Worm (Caenorhabditis elegans): Measurements from ENCODE around the gene Y38H6C.18.
A peak's percentile ranks its signal among the peaks of the same experiment; 100 is the strongest.

The Y38H6C.18 gene

DNA sequence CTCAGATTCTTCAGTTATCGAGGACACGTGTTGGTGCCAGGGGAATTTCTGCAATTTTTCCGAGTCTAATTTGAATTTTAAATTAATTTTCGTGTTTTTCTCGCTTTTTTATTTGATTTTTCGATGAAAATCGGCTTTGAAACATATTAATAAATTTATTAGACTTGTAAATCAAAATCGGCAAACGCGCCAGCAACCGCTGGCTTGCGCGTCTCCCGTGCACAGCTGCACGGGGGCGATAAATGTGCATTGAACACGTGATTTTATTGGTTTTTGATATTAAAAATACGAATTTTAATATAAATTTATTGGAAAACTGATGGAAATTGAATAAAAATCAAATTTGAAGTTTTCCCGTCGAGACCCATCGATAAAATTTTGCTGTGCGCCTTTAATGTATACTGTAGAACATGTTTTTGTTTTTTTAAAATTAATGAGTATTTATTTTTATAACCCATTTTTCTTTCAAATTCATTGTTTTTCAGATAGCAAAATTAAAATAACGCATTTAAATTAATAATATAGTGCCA is 33.6 kb upstream of the Y38H6C.18 start, which contains the start of gene F26F2.7 (continued):
- TF ChIP-seq Y105C5A.15 (GFP tag; IDR thresholded peaks at IDR 0.05) (no peak), ceh-32 (tag; optimal IDR thresholded peaks at IDR 0.05; ENCODE audit: poor library complexity) (no peak), tra-1 (GFP tag; IDR thresholded peaks at IDR 0.05) (no peak; the same call in 1 of the 2 replicates), fos-1 (tag; optimal IDR thresholded peaks at IDR 0.05) (no peak), arid-1 (GFP tag; conservative IDR thresholded peaks at IDR 0.05) (peak; percentile 64), dve-1 (tag; optimal IDR thresholded peaks at IDR 0.05; ENCODE audit: insufficient read depth) (peak; percentile 97), dmd-6 (GFP tag; IDR thresholded peaks at IDR 0.05) (peak; percentile 83), daf-16 (GFP tag; optimal IDR thresholded peaks at IDR 0.05) (peak; percentile 17 to 37), daf-16 (tag; optimal IDR thresholded peaks at IDR 0.05) (no peak), nhr-102 (tag; optimal IDR thresholded peaks at IDR 0.05) (peak; percentile 79), dpl-1 (GFP tag; optimal IDR thresholded peaks at IDR 0.05) (peak; percentile 79), gei-8 (GFP tag; optimal IDR thresholded peaks at IDR 0.05) (no peak), zag-1 (tag; optimal IDR thresholded peaks at IDR 0.05) (no peak), mes-2 (tag; optimal IDR thresholded peaks at IDR 0.05; ENCODE audit: poor library complexity, severe bottlenecking) (peak; percentile 88), ama-1 (optimal IDR thresholded peaks at IDR 0.05) (no peak), nhr-11 (tag; optimal IDR thresholded peaks at IDR 0.05) (peak; percentile 30), vab-7 (GFP tag; IDR thresholded peaks at IDR 0.05) (no peak), php-3 (GFP tag; IDR thresholded peaks at IDR 0.05) (peak; percentile 92; the same call in 1 of the 2 replicates), lin-29 (GFP tag; IDR thresholded peaks at IDR 0.05) (no peak), nhr-6 (tag; optimal IDR thresholded peaks at IDR 0.05) (peak; percentile 21), zfp-2 (tag; optimal IDR thresholded peaks at IDR 0.05) (no peak), hif-1 (tag; optimal IDR thresholded peaks at IDR 0.05) (peak in 1 of 2 experiments; percentile 66), pha-4 (GFP tag; IDR thresholded peaks at IDR 0.05) (peak; percentile 77), pha-4 (tag; optimal IDR thresholded peaks at IDR 0.05) (no peak), unc-130 (GFP tag; optimal IDR thresholded peaks at IDR 0.05) (peak; percentile 66), ceh-82 (tag; optimal IDR thresholded peaks at IDR 0.05) (no peak), F44E2.7 (GFP tag; IDR thresholded peaks at IDR 0.05) (0 out of 2 replicates have a peak, but pooled peaks have one; percentile 47), rbr-2 (tag; optimal IDR thresholded peaks at IDR 0.05) (peak; percentile 84), dmd-9 (GFP tag; IDR thresholded peaks at IDR 0.05) (peak; percentile 70; the same call in 1 of the 2 replicates), nhr-28 (tag; optimal IDR thresholded peaks at IDR 0.05) (peak; percentile 67), R02D3.7 (tag; optimal IDR thresholded peaks at IDR 0.05) (no peak), nhr-77 (tag; optimal IDR thresholded peaks at IDR 0.05) (peak; percentile 72), F10B5.3 (tag; optimal IDR thresholded peaks at IDR 0.05) (peak; percentile 68), Y48G9A.11 (GFP tag; IDR thresholded peaks at IDR 0.05) (no peak), F37D6.2 (tag; optimal IDR thresholded peaks at IDR 0.05) (peak; percentile 63), mxl-2 (GFP tag; conservative IDR thresholded peaks at IDR 0.05) (no peak), mdt-29 (GFP tag; IDR thresholded peaks at IDR 0.05) (peak; percentile 75; the same call in 1 of the 2 replicates), lin-15B (tag; optimal IDR thresholded peaks at IDR 0.05) (no peak), jun-1 (tag; optimal IDR thresholded peaks at IDR 0.05) (no peak), sdz-12 (GFP tag; optimal IDR thresholded peaks at IDR 0.05) (no peak), mep-1 (tag; optimal IDR thresholded peaks at IDR 0.05) (no peak), hlh-30 (tag; optimal IDR thresholded peaks at IDR 0.05; ENCODE audit: insufficient read depth) (peak; percentile 98), lim-7 (GFP tag; IDR thresholded peaks at IDR 0.05) (no peak), duxl-1 (tag; optimal IDR thresholded peaks at IDR 0.05; ENCODE audit: poor library complexity) (peak; percentile 80), zip-11 (GFP tag; IDR thresholded peaks at IDR 0.05) (no peak), snpc-4 (tag; optimal IDR thresholded peaks at IDR 0.05) (no peak), nhr-10 (tag; optimal IDR thresholded peaks at IDR 0.05) (no peak), ZK337.2 (GFP tag; IDR thresholded peaks at IDR 0.05) (no peak), nhr-237 (tag; optimal IDR thresholded peaks at IDR 0.05) (no peak), hlh-11 (tag; optimal IDR thresholded peaks at IDR 0.05) (peak; percentile 95), egl-43 (GFP tag; IDR thresholded peaks at IDR 0.05) (no peak)
